Fruit fly (Drosophila melanogaster): ENCODE data around the gene PIG-P.

Gene PIG-P

DNA sequence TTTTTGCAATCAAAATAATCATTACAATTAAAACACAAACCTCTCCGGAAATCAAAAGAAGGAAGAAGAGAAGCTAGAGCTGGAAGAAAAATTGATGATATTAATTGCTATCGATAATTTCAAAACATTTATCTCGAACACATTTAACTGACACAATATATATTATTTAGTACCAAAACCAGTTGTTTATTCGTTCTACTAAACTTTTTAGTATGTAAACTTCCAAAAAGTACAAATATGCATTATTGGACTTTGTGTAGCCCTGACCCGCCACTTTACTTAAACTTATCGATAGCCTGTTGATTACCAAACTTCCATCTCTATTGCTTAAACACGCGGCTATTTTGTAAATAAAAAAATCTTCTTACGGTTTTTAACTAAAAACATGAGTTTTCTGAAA, 1.2 kb upstream of the PIG-P start, which contains the start of the genes RpL34a and Trmt61 (continued):
- peak; percentile 65 for TF ChIP-seq zfh2 (GFP tag; optimal IDR thresholded peaks at IDR 0.05)
- TF ChIP-seq ara (GFP tag; IDR thresholded peaks at IDR 0.05), result peak; percentile 57; the same call in 1 of the 2 replicates
- peak; percentile 85 for TF ChIP-seq CG2678 (tag; optimal IDR thresholded peaks at IDR 0.05)
- TF ChIP-seq kni (GFP tag; optimal IDR thresholded peaks at IDR 0.05), result peak; percentile 90
- no peak for TF ChIP-seq Hr39 (optimal IDR thresholded peaks at IDR 0.05)
- TF ChIP-seq Fer2 (tag; optimal IDR thresholded peaks at IDR 0.05), result peak; percentile 90
- TF ChIP-seq Dll (GFP tag; IDR thresholded peaks at IDR 0.05; ENCODE audit: partially characterized antibody), result peak; percentile 95
- peak; percentile 53 for TF ChIP-seq Sry-β (GFP tag; optimal IDR thresholded peaks at IDR 0.05)
- peak; percentile 61; the same call in 1 of the 3 replicates for TF ChIP-seq CG11456 (GFP tag; IDR thresholded peaks at IDR 0.05)
- peak; percentile 81 for TF ChIP-seq run (tag; optimal IDR thresholded peaks at IDR 0.05)
- TF ChIP-seq exex (tag; optimal IDR thresholded peaks at IDR 0.05), result peak; percentile 83
- TF ChIP-seq CG12942 (GFP tag; optimal IDR thresholded peaks at IDR 0.05), result peak; percentile 67
- TF ChIP-seq ham (GFP tag; IDR thresholded peaks at IDR 0.05), result peak; percentile 39; the same call in 1 of the 2 replicates
- TF ChIP-seq CG10366 (GFP tag; IDR thresholded peaks at IDR 0.05), result peak; percentile 59
- TF ChIP-seq dan (GFP tag; IDR thresholded peaks at IDR 0.05), result no peak
- TF ChIP-seq seq (GFP tag; IDR thresholded peaks at IDR 0.05), result no peak; the same call in 1 of the 2 replicates
- peak; percentile 92 for TF ChIP-seq B-H2 (GFP tag; optimal IDR thresholded peaks at IDR 0.05)
- peak; percentile 64; the same call in 2 of the 3 replicates for TF ChIP-seq tgo (GFP tag; IDR thresholded peaks at IDR 0.05)
- TF ChIP-seq D (optimal IDR thresholded peaks at IDR 0.05), result no peak
- peak; percentile 85 for TF ChIP-seq D (GFP tag; optimal IDR thresholded peaks at IDR 0.05)
- peak; percentile 79 for TF ChIP-seq nom (GFP tag; optimal IDR thresholded peaks at IDR 0.05)
- TF ChIP-seq CG3995 (GFP tag; optimal IDR thresholded peaks at IDR 0.05), result peak; percentile 59
- peak; percentile 67 for TF ChIP-seq nerfin-2 (GFP tag; IDR thresholded peaks at IDR 0.05; ENCODE audit: partially characterized antibody)
- TF ChIP-seq sna (GFP tag; IDR thresholded peaks at IDR 0.05; ENCODE audit: partially characterized antibody), result peak; percentile 92
- TF ChIP-seq CG2712 (tag; optimal IDR thresholded peaks at IDR 0.05), result peak; percentile 90
- TF ChIP-seq CG30020 (tag; optimal IDR thresholded peaks at IDR 0.05), result peak; percentile 76
- TF ChIP-seq slp2 (GFP tag; optimal IDR thresholded peaks at IDR 0.05), result peak; percentile 71
- TF ChIP-seq Mes4 (GFP tag; optimal IDR thresholded peaks at IDR 0.05), result peak; percentile 88
- TF ChIP-seq grau (tag; optimal IDR thresholded peaks at IDR 0.05), result peak; percentile 86
- TF ChIP-seq CG18011 (GFP tag; optimal IDR thresholded peaks at IDR 0.05), result peak; percentile 74
- peak; percentile 57; the same call in 2 of the 3 replicates for TF ChIP-seq CG7963 (GFP tag; IDR thresholded peaks at IDR 0.05; ENCODE audit: partially characterized antibody)
- peak; percentile 51 for TF ChIP-seq CG1792 (GFP tag; optimal IDR thresholded peaks at IDR 0.05)
- TF ChIP-seq CG6791 (GFP tag; IDR thresholded peaks at IDR 0.05; ENCODE audit: partially characterized antibody), result peak; percentile 75
- peak; percentile 77 for TF ChIP-seq ems (GFP tag; optimal IDR thresholded peaks at IDR 0.05)
- TF ChIP-seq CG7839 (tag; optimal IDR thresholded peaks at IDR 0.05), result peak; percentile 84
- TF ChIP-seq Awh (GFP tag; IDR thresholded peaks at IDR 0.05), result peak; percentile 63; the same call in 1 of the 2 replicates
- TF ChIP-seq Nf-YA (GFP tag; IDR thresholded peaks at IDR 0.05), result peak; percentile 72; the same call in 1 of the 2 replicates
- peak; percentile 71 for TF ChIP-seq CG18764 (GFP tag; optimal IDR thresholded peaks at IDR 0.05)
- peak; percentile 74 for TF ChIP-seq az2 (GFP tag; optimal IDR thresholded peaks at IDR 0.05)
- no peak for TF ChIP-seq sc (optimal IDR thresholded peaks at IDR 0.05)
- TF ChIP-seq sc (GFP tag; optimal IDR thresholded peaks at IDR 0.05), result peak; percentile 87
- TF ChIP-seq maf-S (GFP tag; optimal IDR thresholded peaks at IDR 0.05), result peak; percentile 73
- peak; percentile 85 for TF ChIP-seq CoRest (tag; optimal IDR thresholded peaks at IDR 0.05)
- TF ChIP-seq hb (GFP tag; IDR thresholded peaks at IDR 0.05; ENCODE audit: partially characterized antibody), result peak; percentile 80
- no peak for TF ChIP-seq corto (GFP tag; optimal IDR thresholded peaks at IDR 0.05)
- peak; percentile 87 for TF ChIP-seq CG17829 (tag; optimal IDR thresholded peaks at IDR 0.05)
- peak; percentile 61 for TF ChIP-seq CG13123 (GFP tag; optimal IDR thresholded peaks at IDR 0.05)
- TF ChIP-seq phol (tag; optimal IDR thresholded peaks at IDR 0.05), result peak; percentile 90
- TF ChIP-seq Sox102F (GFP tag; optimal IDR thresholded peaks at IDR 0.05), result peak; percentile 70
- peak; percentile 54; the same call in 1 of the 3 replicates for TF ChIP-seq zen2 (GFP tag; IDR thresholded peaks at IDR 0.05; ENCODE audit: partially characterized antibody)

All from whole organism, embryonic.